Worm (Caenorhabditis elegans) whole organism, late embryonic: ENCODE data around the gene gmeb-1.

ENCODE experiments used
- F13H6.1 ChIP-seq: sonication (generic microtip); optimal IDR thresholded peaks from 2 replicates; lab custom pipeline; 2016; ENCODE audit warnings: missing genetic modification characterization, missing compliant biosample characterization
- K09A11.1 ChIP-seq: sonication (generic microtip); optimal IDR thresholded peaks from 2 replicates; lab custom pipeline; 2017; ENCODE audit warnings: antibody characterized with exemption, mild to moderate bottlenecking, missing genetic modification characterization, missing compliant biosample characterization; ENCODE audit not compliant: insufficient read depth
- T23F11.4 ChIP-seq: fragments of 200-800 bp; sonication (Bioruptor generic); optimal IDR thresholded peaks from 2 replicates; lab custom pipeline; 2018; ENCODE audit warnings: mild to moderate bottlenecking, missing genetic modification characterization, missing compliant biosample characterization
- Y22D7AL.16 ChIP-seq: sonication (generic microtip); optimal IDR thresholded peaks from 2 replicates; lab custom pipeline; 2016; ENCODE audit warnings: missing genetic modification characterization, missing compliant biosample characterization
- ahr-1 ChIP-seq: sonication (generic microtip); optimal IDR thresholded peaks from 2 replicates; lab custom pipeline; 2016; ENCODE audit warnings: missing genetic modification characterization, missing compliant biosample characterization
- ama-1 ChIP-seq: fragments of 150-350 bp; optimal IDR thresholded peaks from 2 replicates; lab custom pipeline; 2014
- ceh-18 ChIP-seq: sonication (generic microtip); optimal IDR thresholded peaks from 2 replicates; lab custom pipeline; 2016; ENCODE audit warnings: missing genetic modification characterization, missing compliant biosample characterization
- ceh-19 ChIP-seq: fragments of 200-800 bp; sonication (Bioruptor generic); optimal IDR thresholded peaks from 2 replicates; lab custom pipeline; 2018; ENCODE audit warnings: mild to moderate bottlenecking, missing genetic modification characterization, missing compliant biosample characterization
- ceh-2 ChIP-seq: sonication (generic microtip); optimal IDR thresholded peaks from 2 replicates; lab custom pipeline; 2016; ENCODE audit warnings: missing genotype, missing genetic modification characterization, missing compliant biosample characterization
- ceh-22 ChIP-seq: sonication (generic microtip); optimal IDR thresholded peaks from 2 replicates; lab custom pipeline; 2017; ENCODE audit warnings: missing biosample characterization, missing genetic modification characterization
- ceh-24 ChIP-seq: sonication (generic microtip); optimal IDR thresholded peaks from 2 replicates; lab custom pipeline; 2016; ENCODE audit warnings: mild to moderate bottlenecking, missing genetic modification characterization, missing compliant biosample characterization
- ceh-30 ChIP-seq: fragments of 150-350 bp; optimal IDR thresholded peaks from 2 replicates; lab custom pipeline; 2014; ENCODE audit warnings: missing biosample characterization, missing genetic modification characterization
- ceh-31 ChIP-seq: sonication (generic microtip); optimal IDR thresholded peaks from 2 replicates; lab custom pipeline; 2016; ENCODE audit warnings: missing genetic modification characterization, missing compliant biosample characterization
- ceh-34 ChIP-seq: sonication (generic microtip); optimal IDR thresholded peaks from 2 replicates; lab custom pipeline; 2016; ENCODE audit warnings: mild to moderate bottlenecking, missing genetic modification characterization, missing compliant biosample characterization
- ceh-48 ChIP-seq: sonication (generic microtip); optimal IDR thresholded peaks from 2 replicates; lab custom pipeline; 2016; ENCODE audit warnings: missing genetic modification characterization, inconsistent platforms, missing compliant biosample characterization
- ceh-6 ChIP-seq: fragments of 200-800 bp; sonication (Bioruptor generic); optimal IDR thresholded peaks from 2 replicates; lab custom pipeline; 2018; ENCODE audit warnings: mild to moderate bottlenecking, missing genetic modification characterization, missing compliant biosample characterization
- ceh-9 ChIP-seq: sonication (generic microtip); optimal IDR thresholded peaks from 2 replicates; lab custom pipeline; 2016; ENCODE audit warnings: mild to moderate bottlenecking, missing genetic modification characterization, inconsistent platforms, missing compliant biosample characterization
- che-1 ChIP-seq: sonication (generic microtip); optimal IDR thresholded peaks from 2 replicates; lab custom pipeline; 2016; ENCODE audit warnings: mild to moderate bottlenecking, missing genetic modification characterization, missing compliant biosample characterization
- dmd-4 ChIP-seq: sonication (generic microtip); optimal IDR thresholded peaks from 2 replicates; lab custom pipeline; 2016; ENCODE audit warnings: borderline replicate concordance, missing genetic modification characterization, missing compliant biosample characterization
- elt-2 ChIP-seq: sonication (generic microtip); optimal IDR thresholded peaks from 2 replicates; lab custom pipeline; 2016; ENCODE audit warnings: missing genetic modification reagents, missing genetic modification characterization, missing compliant biosample characterization
- ets-4 ChIP-seq: sonication (generic microtip); optimal IDR thresholded peaks from 2 replicates; lab custom pipeline; 2016; ENCODE audit warnings: missing genetic modification characterization, missing compliant biosample characterization
- eyg-1 ChIP-seq: sonication (generic microtip); optimal IDR thresholded peaks from 2 replicates; lab custom pipeline; 2016; ENCODE audit warnings: missing genotype, missing genetic modification characterization, missing compliant biosample characterization
- fax-1 ChIP-seq: sonication (generic microtip); optimal IDR thresholded peaks from 2 replicates; lab custom pipeline; 2016; ENCODE audit warnings: missing genotype, missing genetic modification characterization, missing compliant biosample characterization
- gmeb-2 ChIP-seq: sonication (generic microtip); optimal IDR thresholded peaks from 2 replicates; lab custom pipeline; 2016; ENCODE audit warnings: missing genetic modification characterization, inconsistent platforms, missing compliant biosample characterization
- hlh-13 ChIP-seq: fragments of 200-800 bp; sonication (Bioruptor generic); optimal IDR thresholded peaks from 2 replicates; lab custom pipeline; 2018; ENCODE audit warnings: mild to moderate bottlenecking, missing genetic modification characterization, missing compliant biosample characterization
- hlh-15 ChIP-seq: sonication (generic microtip); optimal IDR thresholded peaks from 2 replicates; lab custom pipeline; 2016; ENCODE audit warnings: missing genetic modification characterization, missing compliant biosample characterization
- hlh-6 ChIP-seq: sonication (generic microtip); optimal IDR thresholded peaks from 2 replicates; lab custom pipeline; 2016; ENCODE audit warnings: missing genotype, missing genetic modification characterization, missing compliant biosample characterization
- hlh-8 ChIP-seq: sonication (generic microtip); optimal IDR thresholded peaks from 2 replicates; lab custom pipeline; 2016; ENCODE audit warnings: missing genotype, missing genetic modification characterization, missing compliant biosample characterization
- lim-6 ChIP-seq: sonication (generic microtip); optimal IDR thresholded peaks from 2 replicates; lab custom pipeline; 2016; ENCODE audit warnings: missing genetic modification characterization, missing compliant biosample characterization
- lin-11 ChIP-seq: fragments of 200-800 bp; sonication (Bioruptor generic); optimal IDR thresholded peaks from 2 replicates; lab custom pipeline; 2018; ENCODE audit warnings: mild to moderate bottlenecking, missing genetic modification characterization, missing compliant biosample characterization
- madf-2 ChIP-seq: sonication (generic microtip); optimal IDR thresholded peaks from 2 replicates; lab custom pipeline; 2017; ENCODE audit warnings: missing genetic modification characterization, missing compliant biosample characterization
- mec-3 ChIP-seq: sonication (generic microtip); optimal IDR thresholded peaks from 2 replicates; lab custom pipeline; 2016; ENCODE audit warnings: borderline replicate concordance, missing genetic modification characterization, missing compliant biosample characterization
- nfya-1 ChIP-seq: sonication (generic microtip); optimal IDR thresholded peaks from 2 replicates; lab custom pipeline; 2017; ENCODE audit warnings: missing genetic modification characterization, mild to moderate bottlenecking, missing compliant biosample characterization, antibody characterized with exemption, moderate library complexity
- nhr-11 ChIP-seq: fragments of 150-350 bp; optimal IDR thresholded peaks from 2 replicates; lab custom pipeline; 2014; ENCODE audit warnings: missing biosample characterization, missing genetic modification characterization
- nhr-232 ChIP-seq: sonication (generic microtip); optimal IDR thresholded peaks from 2 replicates; lab custom pipeline; 2016; ENCODE audit warnings: missing genetic modification characterization, missing compliant biosample characterization
- npax-4 ChIP-seq: sonication (generic microtip); optimal IDR thresholded peaks from 2 replicates; lab custom pipeline; 2016; ENCODE audit warnings: missing genetic modification characterization, missing compliant biosample characterization
- odd-2 ChIP-seq: sonication (generic microtip); optimal IDR thresholded peaks from 2 replicates; lab custom pipeline; 2017; ENCODE audit warnings: antibody characterized with exemption, mild to moderate bottlenecking, missing genetic modification characterization, missing compliant biosample characterization
- pag-3 ChIP-seq: sonication (generic microtip); optimal IDR thresholded peaks from 2 replicates; lab custom pipeline; 2016; ENCODE audit warnings: missing compliant biosample characterization, missing genetic modification characterization, borderline replicate concordance
- pat-9 ChIP-seq: fragments of 200-800 bp; sonication (Bioruptor generic); optimal IDR thresholded peaks from 2 replicates; lab custom pipeline; 2018; ENCODE audit warnings: mild to moderate bottlenecking, missing genetic modification characterization, moderate library complexity, missing compliant biosample characterization
- pha-4 ChIP-seq: fragments of 150-350 bp; optimal IDR thresholded peaks from 2 replicates; lab custom pipeline; 2018; ENCODE audit warnings: missing biosample characterization, missing genetic modification reagents, missing genetic modification characterization
- rnt-1 ChIP-seq: sonication (generic microtip); optimal IDR thresholded peaks from 2 replicates; lab custom pipeline; 2016; ENCODE audit warnings: missing genetic modification characterization, missing compliant biosample characterization
- sdc-2 ChIP-seq: sonication (generic microtip); optimal IDR thresholded peaks from 2 replicates; lab custom pipeline; 2016; ENCODE audit warnings: missing genotype, missing genetic modification characterization, missing compliant biosample characterization
- sox-2 ChIP-seq: fragments of 200-800 bp; sonication (Bioruptor generic); IDR thresholded peaks from 2 replicates; pipeline ENCODE4 v1.3.6; 2022; ENCODE audit warnings: missing genetic modification reagents, missing genetic modification characterization, missing compliant biosample characterization
- sox-4 ChIP-seq: sonication (generic microtip); optimal IDR thresholded peaks from 2 replicates; lab custom pipeline; 2017; ENCODE audit warnings: mild to moderate bottlenecking, missing genetic modification characterization, inconsistent platforms, missing compliant biosample characterization
- unc-42 ChIP-seq: sonication (generic microtip); optimal IDR thresholded peaks from 2 replicates; lab custom pipeline; 2016; ENCODE audit warnings: missing genotype, missing genetic modification characterization, missing compliant biosample characterization
- unc-55 ChIP-seq: sonication (generic microtip); optimal IDR thresholded peaks from 2 replicates; lab custom pipeline; 2017; ENCODE audit warnings: missing biosample characterization, missing genetic modification reagents, missing genetic modification characterization
- unc-86 ChIP-seq: sonication (generic microtip); optimal IDR thresholded peaks from 2 replicates; lab custom pipeline; 2016; ENCODE audit warnings: missing genetic modification characterization, missing compliant biosample characterization
- zip-5 ChIP-seq: sonication (generic microtip); optimal IDR thresholded peaks from 2 replicates; lab custom pipeline; 2016; ENCODE audit warnings: missing genetic modification characterization, missing compliant biosample characterization
- ztf-16 ChIP-seq: sonication (generic microtip); optimal IDR thresholded peaks from 2 replicates; lab custom pipeline; 2017; ENCODE audit warnings: missing genetic modification characterization, missing compliant biosample characterization

gmeb-1 gene

DNA sequence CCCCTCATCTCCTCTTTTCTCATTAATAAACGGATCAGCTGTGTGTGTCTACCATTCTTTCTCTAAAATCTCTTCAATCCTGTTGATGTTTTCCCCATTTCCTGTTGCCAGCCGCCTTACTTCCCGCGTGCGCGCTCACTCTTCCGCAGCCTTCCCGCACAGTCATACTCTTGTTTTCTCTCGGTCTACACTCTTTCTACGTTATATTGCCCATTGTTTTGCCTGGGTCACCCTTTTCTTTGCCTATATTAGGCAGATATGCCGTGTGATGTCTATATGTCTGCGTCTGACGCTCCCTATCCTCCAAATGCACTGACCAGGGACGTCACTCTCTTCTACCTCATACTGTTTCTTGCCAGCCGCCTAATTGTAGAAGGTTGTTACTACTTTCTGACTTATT, 47.0 kb downstream of the gmeb-1 start (continued):
- TF ChIP-seq mec-3 (tag; lab: Kevin White, UChicago) (peak; percentile 28), ceh-31 (tag; lab: Kevin White, UChicago) (peak; percentile 79), lin-11 (tag; lab: Kevin White, UChicago) (no peak), fax-1 (tag; lab: Kevin White, UChicago) (no peak), npax-4 (tag; lab: Kevin White, UChicago) (no peak), T23F11.4 (no peak), ztf-16 (tag; lab: Kevin White, UChicago) (no peak), pha-4 (no peak), Y22D7AL.16 (tag; lab: Kevin White, UChicago) (no peak), sox-2 (GFP tag; lab: Robert Waterston, UW) (peak; percentile 67), odd-2 (no peak), gmeb-2 (no peak), ceh-9 (tag; lab: Kevin White, UChicago) (no peak), F13H6.1 (tag; lab: Kevin White, UChicago) (no peak), ama-1 (lab: Kevin White, UChicago) (no peak), rnt-1 (tag; lab: Kevin White, UChicago) (peak; percentile 31), eyg-1 (tag; lab: Kevin White, UChicago) (peak; percentile 84), pat-9 (tag; lab: Kevin White, UChicago) (no peak), ceh-24 (tag; lab: Kevin White, UChicago) (no peak), ahr-1 (tag; lab: Kevin White, UChicago) (no peak), ceh-30 (tag; lab: Kevin White, UChicago) (peak; percentile 63), che-1 (tag; lab: Kevin White, UChicago) (no peak), hlh-13 (GFP tag; lab: Kevin White, UChicago) (no peak), ets-4 (tag; lab: Kevin White, UChicago) (peak; percentile 75), ceh-48 (tag; lab: Kevin White, UChicago) (no peak), ceh-34 (tag; lab: Kevin White, UChicago) (peak; percentile 63), ceh-6 (GFP tag; lab: Kevin White, UChicago) (no peak), ceh-19 (GFP tag; lab: Kevin White, UChicago) (no peak), unc-55 (GFP tag; lab: Kevin White, UChicago) (peak; percentile 69), hlh-15 (tag; lab: Kevin White, UChicago) (no peak), dmd-4 (tag; lab: Kevin White, UChicago) (no peak), nhr-11 (tag; lab: Kevin White, UChicago) (no peak), ceh-18 (tag; lab: Kevin White, UChicago) (peak; percentile 34), hlh-8 (tag; lab: Kevin White, UChicago) (peak; percentile 76), sdc-2 (tag; lab: Kevin White, UChicago) (peak; percentile 38), elt-2 (tag; lab: Kevin White, UChicago) (peak; percentile 39), sox-4 (tag; lab: Kevin White, UChicago) (no peak), lim-6 (no peak), hlh-6 (tag; lab: Kevin White, UChicago) (no peak), madf-2 (tag; lab: Kevin White, UChicago) (peak; percentile 46), ceh-22 (tag; lab: Kevin White, UChicago) (no peak), unc-42 (tag; lab: Kevin White, UChicago) (peak; percentile 13), K09A11.1 (tag; lab: Kevin White, UChicago) (no peak), ceh-2 (tag; lab: Kevin White, UChicago) (peak; percentile 64), zip-5 (tag; lab: Kevin White, UChicago) (no peak), pag-3 (tag; lab: Kevin White, UChicago) (no peak), nfya-1 (tag; lab: Kevin White, UChicago) (peak; percentile 48), nhr-232 (tag; lab: Kevin White, UChicago) (no peak), unc-86 (tag; lab: Kevin White, UChicago) (no peak)
